Worm (Caenorhabditis elegans) whole organism, mixed stage, embryonic: ENCODE results near the gene nspf-2.

Source experiments
- ceh-39 ChIP-seq: fragments of 150-350 bp; optimal IDR thresholded peaks from 2 replicates; lab custom pipeline; 2014; ENCODE audit warnings: missing biosample characterization, missing genetic modification characterization
- ceh-83 ChIP-seq: fragments of 200-800 bp; sonication (Bioruptor generic); optimal IDR thresholded peaks from 2 replicates; lab custom pipeline; 2018; ENCODE audit warnings: mild to moderate bottlenecking, missing genetic modification characterization, missing compliant biosample characterization
- elt-3 ChIP-seq: fragments of 150-350 bp; optimal IDR thresholded peaks from 2 replicates; lab custom pipeline; 2014; ENCODE audit warnings: missing biosample characterization, missing genetic modification characterization
- ham-2 ChIP-seq: fragments of 200-800 bp; sonication (Bioruptor generic); optimal IDR thresholded peaks from 2 replicates; lab custom pipeline; 2018; ENCODE audit warnings: mild to moderate bottlenecking, missing genetic modification characterization, missing compliant biosample characterization
- hlh-1 ChIP-seq: fragments of 150-350 bp; optimal IDR thresholded peaks from 2 replicates; lab custom pipeline; 2014; ENCODE audit warnings: missing biosample characterization, missing genetic modification reagents, missing genetic modification characterization
- lin-13 ChIP-seq: fragments of 150-350 bp; optimal IDR thresholded peaks from 2 replicates; lab custom pipeline; 2014; ENCODE audit warnings: missing biosample characterization, missing genetic modification characterization
- lsy-2 ChIP-seq: fragments of 150-350 bp; optimal IDR thresholded peaks from 2 replicates; lab custom pipeline; 2014; ENCODE audit warnings: missing biosample characterization, missing genetic modification characterization
- mep-1 ChIP-seq: fragments of 150-350 bp; optimal IDR thresholded peaks from 2 replicates; lab custom pipeline; 2017; ENCODE audit warnings: missing biosample characterization, missing genetic modification reagents, missing genetic modification characterization, inconsistent platforms
- nhr-237 ChIP-seq: fragments of 150-350 bp; optimal IDR thresholded peaks from 2 replicates; lab custom pipeline; 2014; ENCODE audit warnings: missing biosample characterization, missing genetic modification characterization
- nhr-76 ChIP-seq: sonication (generic microtip); optimal IDR thresholded peaks from 2 replicates; lab custom pipeline; 2017; ENCODE audit warnings: missing biosample characterization, missing genetic modification characterization
- snpc-4 ChIP-seq: fragments of 150-350 bp; optimal IDR thresholded peaks from 2 replicates; lab custom pipeline; 2014; ENCODE audit warnings: missing biosample characterization, missing genetic modification characterization
- unc-39 ChIP-seq: fragments of 150-350 bp; optimal IDR thresholded peaks from 2 replicates; lab custom pipeline; 2014; ENCODE audit warnings: missing biosample characterization, missing genetic modification characterization
- ztf-11 ChIP-seq: fragments of 150-350 bp; optimal IDR thresholded peaks from 2 replicates; lab custom pipeline; 2014; ENCODE audit warnings: missing biosample characterization, missing genetic modification characterization

ce11 chrII:2641777-2642176 lies 46.9 kb upstream of the nspf-2 start, which contains the start of gene F22E5.7:
- TF ChIP-seq ceh-39 (tag; lab: Kevin White, UChicago) (no peak), ham-2 (GFP tag; lab: Kevin White, UChicago) (no peak), nhr-76 (tag; lab: Kevin White, UChicago) (no peak), snpc-4 (tag; lab: Kevin White, UChicago) (no peak), mep-1 (tag; lab: Kevin White, UChicago) (no peak), unc-39 (tag; lab: Kevin White, UChicago) (no peak), ceh-83 (no peak), hlh-1 (tag; lab: Kevin White, UChicago) (no peak), elt-3 (tag; lab: Kevin White, UChicago) (no peak), lsy-2 (tag; lab: Kevin White, UChicago) (no peak), nhr-237 (no peak), ztf-11 (tag; lab: Kevin White, UChicago) (no peak), lin-13 (tag; lab: Kevin White, UChicago) (no peak)
